Worm (Caenorhabditis elegans) whole organism, L2 larva: Measurements from ENCODE around the gene F59G1.4.

Experiments
- aly-2 ChIP-seq: fragments of 150-350 bp; optimal IDR thresholded peaks from 2 replicates; lab custom pipeline; 2014; ENCODE audit warnings: missing biosample characterization, missing genetic modification characterization
- ama-1 ChIP-seq: fragments of 150-350 bp; optimal IDR thresholded peaks from 2 replicates; lab custom pipeline; 2018; ENCODE audit warnings: inconsistent platforms
- dmd-4 ChIP-seq: sonication (generic microtip); optimal IDR thresholded peaks from 2 replicates; lab custom pipeline; 2017; ENCODE audit warnings: missing biosample characterization, missing genetic modification characterization
- nhr-12 ChIP-seq: fragments of 150-350 bp; optimal IDR thresholded peaks from 2 replicates; lab custom pipeline; 2014; ENCODE audit warnings: missing biosample characterization, missing genetic modification characterization
- nhr-77 ChIP-seq: fragments of 150-350 bp; optimal IDR thresholded peaks from 2 replicates; lab custom pipeline; 2014; ENCODE audit warnings: missing biosample characterization, missing genetic modification characterization
- sem-4 ChIP-seq: fragments of 150-350 bp; optimal IDR thresholded peaks from 2 replicates; lab custom pipeline; 2014; ENCODE audit warnings: missing biosample characterization, missing genetic modification reagents, missing genetic modification characterization
- sma-9 ChIP-seq, 2 experiments: fragments of 150-350 bp in 1 of 2; sonication (generic microtip) in 1 of 2; optimal IDR thresholded peaks; 2 replicates each; lab custom pipeline; 2014 to 2016; ENCODE audit warnings: missing genetic modification characterization in 2 of 2, mild to moderate bottlenecking in 1 of 2, missing biosample characterization in 1 of 2, missing compliant biosample characterization in 1 of 2, missing genetic modification reagents in 1 of 2, moderate library complexity in 1 of 2
- unc-39 ChIP-seq: fragments of 150-350 bp; optimal IDR thresholded peaks from 2 replicates; lab custom pipeline; 2014; ENCODE audit warnings: missing biosample characterization, missing genetic modification characterization
- zag-1 ChIP-seq: fragments of 150-350 bp; optimal IDR thresholded peaks from 2 replicates; lab custom pipeline; 2014; ENCODE audit warnings: missing biosample characterization, missing genetic modification characterization

DNA sequence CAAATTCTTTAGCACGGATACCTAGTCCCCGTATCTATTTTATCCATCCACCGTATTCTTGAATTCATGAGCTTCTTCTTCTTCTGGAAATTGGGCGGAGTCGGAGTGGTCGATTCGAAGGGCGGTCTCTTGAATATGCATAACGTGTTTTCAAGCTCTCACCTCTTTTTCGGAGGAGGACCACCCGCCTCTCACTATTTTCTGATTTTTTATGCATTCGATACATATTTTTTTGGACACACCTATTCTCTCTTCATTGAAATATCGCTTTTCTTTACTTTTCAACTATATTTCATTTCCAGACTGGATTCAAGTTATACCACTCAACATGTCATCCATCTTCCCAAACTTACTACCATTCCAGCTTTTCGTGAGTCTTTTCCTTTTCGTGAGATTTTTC is 32.5 kb downstream of the F59G1.4 start, which contains the start of gene egl-44:
- TF ChIP-seq zag-1 (tag; lab: Kevin White, UChicago), result no peak
- TF ChIP-seq nhr-12, result no peak
- TF ChIP-seq aly-2 (tag; lab: Kevin White, UChicago), result no peak
- TF ChIP-seq sem-4 (tag; lab: Kevin White, UChicago), result no peak
- TF ChIP-seq nhr-77, result no peak
- TF ChIP-seq dmd-4 (tag; lab: Kevin White, UChicago), result no peak
- TF ChIP-seq sma-9 (GFP tag; optimal IDR thresholded peaks at IDR 0.05; lab: Kevin White, UChicago), result no peak
- no peak for TF ChIP-seq sma-9 (tag; optimal IDR thresholded peaks at IDR 0.05; lab: Kevin White, UChicago)
- no peak for TF ChIP-seq unc-39
- TF ChIP-seq ama-1 (lab: Kevin White, UChicago), result no peak
